Worm (Caenorhabditis elegans) whole organism, young adult: ENCODE data around the gene endu-2.

Source experiments
- B0336.3 ChIP-seq: fragments of 200-800 bp; sonication (Bioruptor generic); IDR thresholded peaks from 2 replicates; pipeline ENCODE4 v1.3.6; 2022; ENCODE audit warnings: missing genetic modification characterization, missing compliant biosample characterization
- F33H1.4 ChIP-seq: fragments of 200-800 bp; sonication (Bioruptor generic); IDR thresholded peaks from 2 replicates; pipeline ENCODE4 v1.3.6; 2022; ENCODE audit warnings: missing genetic modification reagents, missing genetic modification characterization, missing compliant biosample characterization
- F39B2.1 ChIP-seq: fragments of 200-800 bp; sonication (Bioruptor generic); IDR thresholded peaks from 2 replicates; pipeline ENCODE4 v1.3.6; 2022; ENCODE audit warnings: missing genetic modification reagents, missing genetic modification characterization, missing compliant biosample characterization
- F49E8.2 ChIP-seq: sonication (generic microtip); optimal IDR thresholded peaks from 3 replicates; lab custom pipeline; 2017; ENCODE audit warnings: missing genetic modification characterization, mild to moderate bottlenecking, missing compliant biosample characterization, antibody characterized with exemption, moderate library complexity; ENCODE audit not compliant: insufficient read depth
- K12H6.12 ChIP-seq: fragments of 200-800 bp; sonication (Bioruptor generic); optimal IDR thresholded peaks from 2 replicates; lab custom pipeline; 2018; ENCODE audit warnings: mild to moderate bottlenecking, missing genetic modification characterization, missing compliant biosample characterization
- T26A5.8 ChIP-seq: sonication (generic microtip); optimal IDR thresholded peaks from 2 replicates; lab custom pipeline; 2016; ENCODE audit warnings: missing genetic modification characterization, missing compliant biosample characterization
- ama-1 ChIP-seq, 3 experiments: fragments of 150-350 bp in 1 of 3; sonication (generic microtip) in 2 of 3; optimal IDR thresholded peaks; 2 replicates each; lab custom pipeline; 2014 to 2018; ENCODE audit warnings: missing biosample characterization in 2 of 3, missing genetic modification characterization in 2 of 3, missing genetic modification reagents in 2 of 3
- aptf-2 ChIP-seq: fragments of 200-800 bp; sonication (Bioruptor generic); conservative IDR thresholded peaks from 2 replicates; pipeline ENCODE4 v1.3.6; 2022; ENCODE audit warnings: missing genetic modification reagents, missing genetic modification characterization, missing compliant biosample characterization
- atf-7 ChIP-seq: sonication (generic microtip); optimal IDR thresholded peaks from 2 replicates; lab custom pipeline; 2017; ENCODE audit warnings: mild to moderate bottlenecking, missing genetic modification characterization, missing compliant biosample characterization
- bed-1 ChIP-seq: fragments of 200-800 bp; sonication (Bioruptor generic); IDR thresholded peaks from 2 replicates; pipeline ENCODE4 v1.3.6; 2022; ENCODE audit warnings: missing genetic modification reagents, missing genetic modification characterization, missing compliant biosample characterization
- ccch-3 ChIP-seq: fragments of 200-800 bp; sonication (Bioruptor generic); optimal IDR thresholded peaks from 2 replicates; lab custom pipeline; 2018; ENCODE audit warnings: mild to moderate bottlenecking, missing genetic modification characterization, missing compliant biosample characterization
- cebp-1 ChIP-seq, 2 experiments: fragments of 200-800 bp in 1 of 2; sonication (Bioruptor generic) in 1 of 2; sonication (generic microtip) in 1 of 2; IDR thresholded peaks in 1 of 2; optimal IDR thresholded peaks in 1 of 2; 2 replicates each; pipeline versions ENCODE4 v1.3.6 to Lab custom; 2017 to 2022; ENCODE audit warnings: missing compliant biosample characterization in 2 of 2, missing genetic modification characterization in 2 of 2, mild to moderate bottlenecking in 1 of 2, missing genetic modification reagents in 1 of 2, moderate library complexity in 1 of 2
- ceh-27 ChIP-seq: fragments of 200-800 bp; sonication (Bioruptor generic); optimal IDR thresholded peaks from 2 replicates; lab custom pipeline; 2018; ENCODE audit warnings: mild to moderate bottlenecking, missing genetic modification characterization, moderate library complexity, missing compliant biosample characterization
- chd-7 ChIP-seq: sonication (generic microtip); optimal IDR thresholded peaks from 2 replicates; lab custom pipeline; 2016; ENCODE audit warnings: mild to moderate bottlenecking, missing genetic modification characterization, moderate library complexity, missing compliant biosample characterization
- die-1 ChIP-seq: sonication (generic microtip); optimal IDR thresholded peaks from 2 replicates; lab custom pipeline; 2016; ENCODE audit warnings: missing genotype, mild to moderate bottlenecking, missing genetic modification characterization, missing compliant biosample characterization
- dox-1 ChIP-seq: fragments of 200-800 bp; sonication (Bioruptor generic); IDR thresholded peaks from 2 replicates; pipeline ENCODE4 v1.3.6; 2022; ENCODE audit warnings: missing genetic modification reagents, missing genetic modification characterization, missing compliant biosample characterization
- efl-1 ChIP-seq: fragments of 150-350 bp; optimal IDR thresholded peaks from 2 replicates; lab custom pipeline; 2014; ENCODE audit warnings: missing biosample characterization, missing genetic modification reagents, missing genetic modification characterization
- egrh-3 ChIP-seq: fragments of 200-800 bp; sonication (Bioruptor generic); IDR thresholded peaks from 2 replicates; pipeline ENCODE4 v1.3.6; 2022; ENCODE audit warnings: missing genetic modification reagents, missing genetic modification characterization, missing compliant biosample characterization
- fkh-3 ChIP-seq: sonication (generic microtip); optimal IDR thresholded peaks from 2 replicates; lab custom pipeline; 2016; ENCODE audit warnings: mild to moderate bottlenecking, missing genetic modification characterization, missing compliant biosample characterization
- hmg-1.2 ChIP-seq: fragments of 200-800 bp; sonication (Bioruptor generic); IDR thresholded peaks from 2 replicates; pipeline ENCODE4 v1.3.6; 2022; ENCODE audit warnings: missing genetic modification reagents, missing genetic modification characterization, missing compliant biosample characterization
- hrde-1 ChIP-seq: sonication (generic microtip); optimal IDR thresholded peaks from 2 replicates; lab custom pipeline; 2016; ENCODE audit warnings: missing genetic modification characterization, mild to moderate bottlenecking, missing compliant biosample characterization, moderate library complexity, missing genotype, missing genetic modification reagents, borderline replicate concordance
- let-607 ChIP-seq, 2 experiments: fragments of 200-800 bp in 1 of 2; sonication (Bioruptor generic) in 1 of 2; sonication (generic microtip) in 1 of 2; optimal IDR thresholded peaks; 2 replicates each; lab custom pipeline; 2016 to 2018; ENCODE audit warnings: mild to moderate bottlenecking in 2 of 2, missing compliant biosample characterization in 2 of 2, missing genetic modification characterization in 2 of 2, moderate library complexity in 2 of 2, missing genotype in 1 of 2
- madf-3 ChIP-seq: fragments of 200-800 bp; sonication (Bioruptor generic); IDR thresholded peaks from 2 replicates; pipeline ENCODE4 v1.3.6; 2022; ENCODE audit warnings: missing genetic modification reagents, missing genetic modification characterization, missing compliant biosample characterization
- nfyb-1 ChIP-seq: fragments of 200-800 bp; sonication (Bioruptor generic); IDR thresholded peaks from 2 replicates; pipeline ENCODE4 v1.3.6; 2022; ENCODE audit warnings: missing genetic modification reagents, missing genetic modification characterization, missing compliant biosample characterization
- nhr-120 ChIP-seq: fragments of 200-800 bp; sonication (Bioruptor generic); IDR thresholded peaks from 2 replicates; pipeline ENCODE4 v1.3.6; 2022; ENCODE audit warnings: missing genetic modification characterization, missing compliant biosample characterization
- nhr-80 ChIP-seq: sonication (generic microtip); optimal IDR thresholded peaks from 2 replicates; lab custom pipeline; 2016; ENCODE audit warnings: missing genetic modification characterization, missing compliant biosample characterization
- sptf-2 ChIP-seq: fragments of 200-800 bp; sonication (Bioruptor generic); optimal IDR thresholded peaks from 2 replicates; lab custom pipeline; 2018; ENCODE audit warnings: mild to moderate bottlenecking, missing genetic modification characterization, missing compliant biosample characterization
- tlf-1 ChIP-seq: fragments of 200-800 bp; sonication (Bioruptor generic); optimal IDR thresholded peaks from 2 replicates; lab custom pipeline; 2018; ENCODE audit warnings: mild to moderate bottlenecking, missing genetic modification characterization, missing compliant biosample characterization
- zfh-2 ChIP-seq: fragments of 200-800 bp; sonication (Bioruptor generic); conservative IDR thresholded peaks from 2 replicates; pipeline ENCODE4 v1.3.6; 2022; ENCODE audit warnings: missing genetic modification reagents, missing genetic modification characterization, missing compliant biosample characterization
- ztf-26 ChIP-seq: sonication (generic microtip); optimal IDR thresholded peaks from 2 replicates; lab custom pipeline; 2017; ENCODE audit warnings: missing genetic modification characterization, missing compliant biosample characterization

Gene endu-2

ce11 chrX:8246126-8246525 lies 4.0 kb downstream of the endu-2 start, which contains the start of gene kqt-2:
Gene kqt-2, minus strand, starts transcription at chrX:8246369.
- TF ChIP-seq dox-1, result peak; percentile 35; the same call in 1 of the 2 replicates
- TF ChIP-seq nhr-80, result peak; percentile 75
- TF ChIP-seq B0336.3 (GFP tag; lab: Robert Waterston, UW), result no peak
- no peak for TF ChIP-seq ccch-3 (GFP tag; lab: Kevin White, UChicago)
- TF ChIP-seq let-607 (tag; optimal IDR thresholded peaks at IDR 0.05; lab: Kevin White, UChicago), result peak in 1 of 2 experiments; percentile 0
- TF ChIP-seq die-1 (tag; lab: Kevin White, UChicago), result no peak

ce11 chrX:8247088-8247487 lies 5.0 kb downstream of the endu-2 start:
- no peak for TF ChIP-seq efl-1 (GFP tag; lab: Kevin White, UChicago)
- no peak for TF ChIP-seq F39B2.1 (GFP tag; lab: Robert Waterston, UW)
- TF ChIP-seq T26A5.8 (tag; lab: Kevin White, UChicago), result no peak
- no peak for TF ChIP-seq K12H6.12
- TF ChIP-seq madf-3 (GFP tag; lab: Robert Waterston, UW), result 0 out of 2 replicates have a peak, but pooled peaks have one; percentile 59
- TF ChIP-seq die-1 (tag; lab: Kevin White, UChicago), result no peak
- TF ChIP-seq, all 124 proteins: peak for 1

- TF ChIP-seq K12H6.12 (no peak), atf-7 (no peak), chd-7 (tag; lab: Kevin White, UChicago) (no peak), cebp-1 (GFP tag; IDR thresholded peaks at IDR 0.05; lab: Robert Waterston, UW) (no peak), cebp-1 (tag; optimal IDR thresholded peaks at IDR 0.05; lab: Kevin White, UChicago) (peak; percentile 11), egrh-3 (GFP tag; lab: Robert Waterston, UW) (0 out of 2 replicates have a peak, but pooled peaks have one; percentile 10), zfh-2 (GFP tag; lab: Robert Waterston, UW) (peak; percentile 73), aptf-2 (GFP tag; lab: Robert Waterston, UW) (no peak), nhr-80 (no peak), F33H1.4 (GFP tag; lab: Robert Waterston, UW) (no peak), hmg-1.2 (GFP tag; lab: Robert Waterston, UW) (peak; percentile 42; the same call in 1 of the 2 replicates), ccch-3 (GFP tag; lab: Kevin White, UChicago) (no peak), ceh-27 (GFP tag; lab: Kevin White, UChicago) (peak; percentile 14), ztf-26 (tag; lab: Kevin White, UChicago) (no peak)
Measured at ce11 chrX:8252293-8252692, 10.2 kb downstream of the endu-2 start, which contains the start of gene M60.6. Gene M60.6, minus strand, starts transcription at chrX:8252458.

- TF ChIP-seq sptf-2 (GFP tag; lab: Kevin White, UChicago) (no peak), ama-1 (optimal IDR thresholded peaks at IDR 0.05; lab: Kevin White, UChicago) (no peak), ama-1 (GFP tag; optimal IDR thresholded peaks at IDR 0.05; lab: Kevin White, UChicago) (no peak), tlf-1 (GFP tag; lab: Kevin White, UChicago) (no peak), bed-1 (no peak), fkh-3 (tag; lab: Kevin White, UChicago) (no peak), egrh-3 (GFP tag; lab: Robert Waterston, UW) (no peak), F49E8.2 (tag; lab: Kevin White, UChicago) (no peak), hrde-1 (tag; lab: Kevin White, UChicago) (no peak), F33H1.4 (GFP tag; lab: Robert Waterston, UW) (no peak)
Measured at ce11 chrX:8255433-8255832, 13.3 kb downstream of the endu-2 start.

ce11 chrX:8257687-8258086 lies 15.6 kb downstream of the endu-2 start:
- TF ChIP-seq cebp-1 (GFP tag; IDR thresholded peaks at IDR 0.05; lab: Robert Waterston, UW) (peak; percentile 87), cebp-1 (tag; optimal IDR thresholded peaks at IDR 0.05; lab: Kevin White, UChicago) (peak; percentile 97), K12H6.12 (peak; percentile 39), nhr-120 (no peak), nfyb-1 (GFP tag; lab: Robert Waterston, UW) (0 out of 2 replicates have a peak, but pooled peaks have one; percentile 13), zfh-2 (GFP tag; lab: Robert Waterston, UW) (no peak)
